Fruit fly (Drosophila melanogaster) whole organism, embryonic: ENCODE data around the gene SIDL.

Experiments used
- Adf1 ChIP-seq: fragments of 200-800 bp; sonication (Bioruptor generic); IDR thresholded peaks from 2 replicates; pipeline ENCODE4 v1.3.6; 2022; ENCODE audit warnings: missing biosample characterization, missing genetic modification characterization
- Antp ChIP-seq: fragments of 200-800 bp; sonication (Bioruptor generic); optimal IDR thresholded peaks from 3 replicates; lab custom pipeline; 2016; ENCODE audit warnings: missing biosample characterization, missing genetic modification characterization
- Atf-2 ChIP-seq: fragments of 200-800 bp; sonication (Bioruptor generic); optimal IDR thresholded peaks from 2 replicates; lab custom pipeline; 2016; ENCODE audit warnings: missing biosample characterization, missing genetic modification characterization
- Bgb ChIP-seq: fragments of 200-800 bp; sonication (Bioruptor generic); IDR thresholded peaks from 2 replicates; pipeline ENCODE4 v1.3.6; 2022; ENCODE audit warnings: missing biosample characterization, missing genetic modification characterization; ENCODE audit not compliant: partially characterized antibody
- CG10462 ChIP-seq: fragments of 200-800 bp; sonication (Bioruptor generic); optimal IDR thresholded peaks from 2 replicates; lab custom pipeline; 2016; ENCODE audit warnings: missing biosample characterization, missing genetic modification characterization
- CG10654 ChIP-seq: fragments of 200-800 bp; sonication (Bioruptor generic); optimal IDR thresholded peaks from 2 replicates; lab custom pipeline; 2016; ENCODE audit warnings: missing biosample characterization, missing genetic modification characterization
- CG11247 ChIP-seq: fragments of 200-800 bp; sonication (Bioruptor generic); IDR thresholded peaks from 2 replicates; pipeline ENCODE4 v1.3.6; 2022; ENCODE audit warnings: missing biosample characterization, missing genetic modification characterization
- CG1233 ChIP-seq: fragments of 200-800 bp; sonication (Bioruptor generic); optimal IDR thresholded peaks from 4 replicates; lab custom pipeline; 2018; ENCODE audit warnings: missing biosample characterization, mild to moderate bottlenecking, missing genetic modification characterization
- CG12744 ChIP-seq: fragments of 200-800 bp; sonication (Bioruptor generic); optimal IDR thresholded peaks from 2 replicates; lab custom pipeline; 2016; ENCODE audit warnings: missing biosample characterization, missing genetic modification characterization
- CG15269 ChIP-seq: fragments of 200-800 bp; sonication (Bioruptor generic); optimal IDR thresholded peaks from 2 replicates; lab custom pipeline; 2018; ENCODE audit warnings: missing biosample characterization, mild to moderate bottlenecking, missing genetic modification characterization, moderate library complexity
- CG17829 ChIP-seq: fragments of 200-800 bp; optimal IDR thresholded peaks from 2 replicates; lab custom pipeline; 2019; ENCODE audit warnings: missing biosample characterization, mild to moderate bottlenecking, missing genetic modification characterization, moderate library complexity
- CG2120 ChIP-seq: fragments of 200-800 bp; sonication (Bioruptor generic); optimal IDR thresholded peaks from 3 replicates; lab custom pipeline; 2016; ENCODE audit warnings: missing biosample characterization, missing genetic modification characterization
- CG2129 ChIP-seq: fragments of 200-800 bp; sonication (Bioruptor generic); IDR thresholded peaks from 2 replicates; pipeline ENCODE4 v1.3.6; 2022; ENCODE audit warnings: missing biosample characterization, missing genetic modification characterization; ENCODE audit not compliant: partially characterized antibody
- CG34224 ChIP-seq: fragments of 200-800 bp; sonication (Bioruptor generic); IDR thresholded peaks from 3 replicates; pipeline ENCODE4 v1.3.6; 2022; ENCODE audit warnings: missing biosample characterization, missing genetic modification characterization; ENCODE audit not compliant: partially characterized antibody
- CG4707 ChIP-seq: fragments of 200-800 bp; sonication (Bioruptor generic); optimal IDR thresholded peaks from 2 replicates; lab custom pipeline; 2018; ENCODE audit warnings: missing biosample characterization, mild to moderate bottlenecking, missing genetic modification characterization, moderate library complexity
- CG5245 ChIP-seq: fragments of 200-800 bp; sonication (Bioruptor generic); optimal IDR thresholded peaks from 3 replicates; lab custom pipeline; 2016; ENCODE audit warnings: missing biosample characterization, missing genetic modification characterization
- CG6254 ChIP-seq: fragments of 200-800 bp; sonication (Bioruptor generic); optimal IDR thresholded peaks from 3 replicates; lab custom pipeline; 2017; ENCODE audit warnings: mild to moderate bottlenecking, missing biosample characterization, missing genetic modification reagents, missing genetic modification characterization
- CG6683 ChIP-seq: fragments of 200-800 bp; sonication (Bioruptor generic); optimal IDR thresholded peaks from 2 replicates; lab custom pipeline; 2017; ENCODE audit warnings: missing biosample characterization, mild to moderate bottlenecking, missing genetic modification characterization, missing genetic modification reagents
- CG7271 ChIP-seq: fragments of 200-800 bp; sonication (Bioruptor generic); optimal IDR thresholded peaks from 2 replicates; lab custom pipeline; 2018; ENCODE audit warnings: missing biosample characterization, mild to moderate bottlenecking, missing genetic modification characterization, moderate library complexity
- CG7745 ChIP-seq: fragments of 200-800 bp; sonication (Bioruptor generic); optimal IDR thresholded peaks from 2 replicates; lab custom pipeline; 2018; ENCODE audit warnings: missing biosample characterization, mild to moderate bottlenecking, missing genetic modification characterization, moderate library complexity
- CG7963 ChIP-seq: fragments of 200-800 bp; sonication (Bioruptor generic); IDR thresholded peaks from 3 replicates; pipeline ENCODE4 v1.3.6; 2022; ENCODE audit warnings: missing biosample characterization, missing genetic modification characterization; ENCODE audit not compliant: partially characterized antibody
- D19B ChIP-seq: fragments of 200-800 bp; sonication (Bioruptor generic); optimal IDR thresholded peaks from 2 replicates; lab custom pipeline; 2017; ENCODE audit warnings: missing biosample characterization, mild to moderate bottlenecking, missing genetic modification characterization
- Deaf1 ChIP-seq: fragments of 200-800 bp; optimal IDR thresholded peaks from 3 replicates; lab custom pipeline; 2019; ENCODE audit warnings: missing biosample characterization, mild to moderate bottlenecking, missing genetic modification characterization, moderate library complexity
- Doc3 ChIP-seq: fragments of 200-800 bp; sonication (Bioruptor generic); IDR thresholded peaks from 3 replicates; pipeline ENCODE4 v1.3.6; 2022; ENCODE audit warnings: missing biosample characterization, missing genetic modification characterization; ENCODE audit not compliant: partially characterized antibody
- Dref ChIP-seq: fragments of 200-800 bp; sonication (Bioruptor generic); IDR thresholded peaks from 2 replicates; pipeline ENCODE4 v1.3.6; 2022; ENCODE audit warnings: missing biosample characterization, missing genetic modification characterization
- ERR ChIP-seq: fragments of 200-800 bp; sonication (Bioruptor generic); optimal IDR thresholded peaks from 2 replicates; lab custom pipeline; 2016; ENCODE audit warnings: missing biosample characterization, missing genetic modification characterization
- Gug ChIP-seq: fragments of 200-800 bp; sonication (Bioruptor generic); IDR thresholded peaks from 4 replicates; pipeline ENCODE4 v1.3.6; 2022; ENCODE audit warnings: missing biosample characterization, missing genetic modification characterization
- HLHmδ ChIP-seq: fragments of 200-800 bp; sonication (Bioruptor generic); optimal IDR thresholded peaks from 2 replicates; lab custom pipeline; 2018; ENCODE audit warnings: missing biosample characterization, mild to moderate bottlenecking, missing genetic modification characterization, moderate library complexity
- Pdp1 ChIP-seq, 2 experiments: fragments of 200-800 bp; sonication (Bioruptor generic); optimal IDR thresholded peaks; 3 replicates each; lab custom pipeline; 2016; ENCODE audit warnings: missing biosample characterization in 2 of 2, missing genetic modification characterization in 2 of 2, mild to moderate bottlenecking in 1 of 2, moderate library complexity in 1 of 2
- Side ChIP-seq: fragments of 200-800 bp; sonication (Bioruptor generic); optimal IDR thresholded peaks from 2 replicates; lab custom pipeline; 2016; ENCODE audit warnings: missing biosample characterization, missing genetic modification characterization
- ap ChIP-seq: fragments of 200-800 bp; sonication (Bioruptor generic); IDR thresholded peaks from 2 replicates; pipeline ENCODE4 v1.3.6; 2022; ENCODE audit warnings: missing biosample characterization, missing genetic modification characterization
- ash1 ChIP-seq: fragments of 200-800 bp; sonication (Bioruptor generic); optimal IDR thresholded peaks from 2 replicates; lab custom pipeline; 2018; ENCODE audit warnings: missing biosample characterization, mild to moderate bottlenecking, missing genetic modification characterization
- br ChIP-seq: fragments of >200 bp; optimal IDR thresholded peaks from 2 replicates; lab custom pipeline; 2017
- gro ChIP-seq: fragments of 200-800 bp; sonication (Bioruptor generic); optimal IDR thresholded peaks from 2 replicates; lab custom pipeline; 2016; ENCODE audit warnings: missing biosample characterization, missing genetic modification characterization
- hbn ChIP-seq: fragments of 200-800 bp; sonication (Bioruptor generic); IDR thresholded peaks from 2 replicates; pipeline ENCODE4 v1.3.6; 2022; ENCODE audit warnings: missing biosample characterization, missing genetic modification characterization; ENCODE audit not compliant: partially characterized antibody
- klu ChIP-seq: fragments of 200-800 bp; sonication (Bioruptor generic); IDR thresholded peaks from 2 replicates; pipeline ENCODE4 v1.3.6; 2022; ENCODE audit warnings: missing biosample characterization, missing genetic modification characterization
- knrl ChIP-seq: fragments of 200-800 bp; sonication (Bioruptor generic); IDR thresholded peaks from 3 replicates; pipeline ENCODE4 v1.3.6; 2022; ENCODE audit warnings: missing biosample characterization, missing genetic modification characterization; ENCODE audit not compliant: partially characterized antibody
- mirr ChIP-seq: fragments of 200-800 bp; sonication (Bioruptor generic); optimal IDR thresholded peaks from 3 replicates; lab custom pipeline; 2018; ENCODE audit warnings: missing biosample characterization, mild to moderate bottlenecking, missing genetic modification characterization
- nerfin-1 ChIP-seq: fragments of 200-800 bp; sonication (Bioruptor generic); optimal IDR thresholded peaks from 3 replicates; lab custom pipeline; 2019; ENCODE audit warnings: missing biosample characterization, mild to moderate bottlenecking, missing genetic modification characterization, moderate library complexity
- peb ChIP-seq: fragments of 200-800 bp; sonication (Bioruptor generic); IDR thresholded peaks from 2 replicates; pipeline ENCODE4 v1.3.6; 2022; ENCODE audit warnings: missing biosample characterization, missing genetic modification characterization
- pum ChIP-seq: fragments of 200-800 bp; sonication (Bioruptor generic); optimal IDR thresholded peaks from 2 replicates; lab custom pipeline; 2016; ENCODE audit warnings: missing biosample characterization, missing genetic modification characterization
- repo ChIP-seq: fragments of 200-800 bp; sonication (Bioruptor generic); optimal IDR thresholded peaks from 2 replicates; lab custom pipeline; 2016; ENCODE audit warnings: missing biosample characterization, missing genetic modification characterization
- sisA ChIP-seq: fragments of 200-800 bp; sonication (Bioruptor generic); IDR thresholded peaks from 2 replicates; pipeline ENCODE4 v1.3.6; 2022; ENCODE audit warnings: missing biosample characterization, missing genetic modification characterization
- slp2 ChIP-seq: fragments of 200-800 bp; sonication (Bioruptor generic); optimal IDR thresholded peaks from 2 replicates; lab custom pipeline; 2016; ENCODE audit warnings: missing biosample characterization, missing genetic modification characterization
- stwl ChIP-seq: fragments of 200-800 bp; sonication (Bioruptor generic); optimal IDR thresholded peaks from 3 replicates; lab custom pipeline; 2018; ENCODE audit warnings: missing biosample characterization, mild to moderate bottlenecking, missing genetic modification characterization, moderate library complexity
- tio ChIP-seq: fragments of 200-800 bp; sonication (Bioruptor generic); optimal IDR thresholded peaks from 2 replicates; lab custom pipeline; 2017; ENCODE audit warnings: missing biosample characterization, missing genetic modification characterization, inconsistent platforms
- tup ChIP-seq: fragments of 200-800 bp; sonication (Bioruptor generic); optimal IDR thresholded peaks from 2 replicates; lab custom pipeline; 2016; ENCODE audit warnings: missing biosample characterization, mild to moderate bottlenecking, missing genetic modification characterization, moderate library complexity
- zen ChIP-seq: fragments of 200-800 bp; sonication (Bioruptor generic); optimal IDR thresholded peaks from 3 replicates; lab custom pipeline; 2018; ENCODE audit warnings: missing biosample characterization, mild to moderate bottlenecking, missing genetic modification characterization, moderate library complexity

SIDL gene

dm6 chr3R:15262710-15263672 lies 44.3 kb upstream of the SIDL start, which contains the start of the genes eIF2gamma and Set (continued):
- TF ChIP-seq tup (peak; percentile 13), mirr (no peak), CG34224 (GFP tag; lab: Robert Waterston, UW) (peak; percentile 96), nerfin-1 (tag; lab: Kevin White, UChicago) (peak; percentile 58), CG1233 (GFP tag; lab: Kevin White, UChicago) (no peak), klu (GFP tag; lab: Robert Waterston, UW) (no peak), CG7271 (tag; lab: Kevin White, UChicago) (no peak), CG17829 (tag; lab: Kevin White, UChicago) (peak; percentile 54), CG2129 (GFP tag; lab: Robert Waterston, UW) (peak; percentile 88), ash1 (no peak), Adf1 (peak; percentile 37), Dref (GFP tag; lab: Robert Waterston, UW) (peak; percentile 100), knrl (GFP tag; lab: Robert Waterston, UW) (peak; percentile 94), tio (GFP tag; lab: Kevin White, UChicago) (no peak), Bgb (GFP tag; lab: Robert Waterston, UW) (peak; percentile 99), gro (GFP tag; lab: Kevin White, UChicago) (peak; percentile 60), HLHmδ (peak; percentile 51), peb (no peak), CG6683 (GFP tag; lab: Kevin White, UChicago) (no peak), CG12744 (GFP tag; lab: Kevin White, UChicago) (no peak), ap (no peak), pum (GFP tag; lab: Kevin White, UChicago) (no peak), CG15269 (tag; lab: Kevin White, UChicago) (no peak), Antp (GFP tag; lab: Kevin White, UChicago) (peak; percentile 47), CG11247 (GFP tag; lab: Robert Waterston, UW) (no peak), CG6254 (GFP tag; lab: Kevin White, UChicago) (no peak), Pdp1 (GFP tag; optimal IDR thresholded peaks at IDR 0.05; lab: Kevin White, UChicago) (peak in 1 of 2 experiments; percentile 12), CG5245 (GFP tag; lab: Kevin White, UChicago) (no peak), Deaf1 (tag; lab: Kevin White, UChicago) (no peak), repo (GFP tag; lab: Kevin White, UChicago) (no peak), Atf-2 (GFP tag; lab: Kevin White, UChicago) (peak; percentile 11), Gug (GFP tag; lab: Robert Waterston, UW) (peak; percentile 58; the same call in 1 of the 4 replicates), zen (tag; lab: Kevin White, UChicago) (peak; percentile 56), ERR (peak; percentile 60), br (lab: Kevin White, UChicago) (no peak), Doc3 (peak; percentile 85), CG2120 (GFP tag; lab: Kevin White, UChicago) (peak; percentile 61), Side (GFP tag; lab: Kevin White, UChicago) (peak; percentile 31), D19B (no peak), hbn (GFP tag; lab: Robert Waterston, UW) (peak; percentile 97), CG7745 (no peak), CG4707 (no peak), CG10654 (GFP tag; lab: Kevin White, UChicago) (no peak), slp2 (GFP tag; lab: Kevin White, UChicago) (no peak), sisA (no peak), CG10462 (GFP tag; lab: Kevin White, UChicago) (no peak), stwl (tag; lab: Kevin White, UChicago) (peak; percentile 78), CG7963 (GFP tag; lab: Robert Waterston, UW) (peak; percentile 98)
